Fruit fly (Drosophila melanogaster) whole organism, embryonic: Measurements from ENCODE around the gene Gip.

Source experiments
- Atf3 ChIP-seq: fragments of 200-800 bp; sonication (Bioruptor generic); optimal IDR thresholded peaks from 3 replicates; lab custom pipeline; 2016; ENCODE audit warnings: missing biosample characterization, missing genetic modification characterization
- CG10431 ChIP-seq: fragments of 200-800 bp; sonication (Bioruptor generic); optimal IDR thresholded peaks from 3 replicates; lab custom pipeline; 2018; ENCODE audit warnings: missing biosample characterization, mild to moderate bottlenecking, missing genetic modification characterization
- CG10543 ChIP-seq: fragments of 200-800 bp; sonication (Bioruptor generic); optimal IDR thresholded peaks from 3 replicates; lab custom pipeline; 2017; ENCODE audit warnings: missing biosample characterization, mild to moderate bottlenecking, missing genetic modification characterization, moderate library complexity
- CG10959 ChIP-seq: fragments of 200-800 bp; sonication (Bioruptor generic); IDR thresholded peaks from 2 replicates; pipeline ENCODE4 v1.3.6; 2022; ENCODE audit warnings: missing biosample characterization, missing genetic modification characterization
- CG11504 ChIP-seq: fragments of 200-800 bp; sonication (Bioruptor generic); optimal IDR thresholded peaks from 3 replicates; lab custom pipeline; 2019; ENCODE audit warnings: missing biosample characterization, mild to moderate bottlenecking, missing genetic modification characterization, moderate library complexity
- CG11560 ChIP-seq: fragments of 200-800 bp; sonication (Bioruptor generic); IDR thresholded peaks from 3 replicates; pipeline ENCODE4 v1.3.6; 2022; ENCODE audit warnings: missing biosample characterization, missing genetic modification characterization
- CG12391 ChIP-seq: fragments of 200-800 bp; sonication (Bioruptor generic); optimal IDR thresholded peaks from 3 replicates; lab custom pipeline; 2018; ENCODE audit warnings: missing biosample characterization, mild to moderate bottlenecking, missing genetic modification characterization, moderate library complexity
- CG13296 ChIP-seq: fragments of 200-800 bp; sonication (Bioruptor generic); optimal IDR thresholded peaks from 3 replicates; lab custom pipeline; 2018; ENCODE audit warnings: missing biosample characterization, mild to moderate bottlenecking, missing genetic modification characterization
- CG13775 ChIP-seq: fragments of 200-800 bp; sonication (Bioruptor generic); optimal IDR thresholded peaks from 3 replicates; lab custom pipeline; 2017; ENCODE audit warnings: missing biosample characterization, mild to moderate bottlenecking, missing genetic modification characterization
- CG14441 ChIP-seq: fragments of 200-800 bp; sonication (Bioruptor generic); IDR thresholded peaks from 2 replicates; pipeline ENCODE4 v1.3.6; 2022; ENCODE audit warnings: missing biosample characterization, missing genetic modification characterization
- CG17385 ChIP-seq: fragments of 200-800 bp; sonication (Bioruptor generic); optimal IDR thresholded peaks from 3 replicates; lab custom pipeline; 2018; ENCODE audit warnings: missing biosample characterization, mild to moderate bottlenecking, missing genetic modification characterization
- CG2129 ChIP-seq: fragments of 200-800 bp; sonication (Bioruptor generic); IDR thresholded peaks from 2 replicates; pipeline ENCODE4 v1.3.6; 2022; ENCODE audit warnings: missing biosample characterization, missing genetic modification characterization; ENCODE audit not compliant: partially characterized antibody
- CG2889 ChIP-seq: fragments of 200-800 bp; sonication (Bioruptor generic); IDR thresholded peaks from 3 replicates; pipeline ENCODE4 v1.3.6; 2022; ENCODE audit warnings: missing biosample characterization, missing genetic modification characterization
- CG3847 ChIP-seq: fragments of 200-800 bp; sonication (Bioruptor generic); IDR thresholded peaks from 2 replicates; pipeline ENCODE4 v1.3.6; 2022; ENCODE audit warnings: missing biosample characterization, missing genetic modification characterization
- CG5953 ChIP-seq: fragments of 200-800 bp; sonication (Bioruptor generic); IDR thresholded peaks from 2 replicates; pipeline ENCODE4 v1.3.6; 2022; ENCODE audit warnings: missing biosample characterization, missing genetic modification characterization
- CG9437 ChIP-seq: fragments of 200-800 bp; sonication (Bioruptor generic); optimal IDR thresholded peaks from 2 replicates; lab custom pipeline; 2018; ENCODE audit warnings: missing biosample characterization, mild to moderate bottlenecking, missing genetic modification characterization
- CG9727 ChIP-seq: fragments of 200-800 bp; sonication (Bioruptor generic); optimal IDR thresholded peaks from 3 replicates; lab custom pipeline; 2017; ENCODE audit warnings: missing biosample characterization, mild to moderate bottlenecking, missing genetic modification characterization
- D ChIP-seq, 2 experiments: fragments of 200-800 bp in 1 of 2; fragments of >200 bp in 1 of 2; sonication (Bioruptor generic) in 1 of 2; optimal IDR thresholded peaks; 2 replicates in 1 of 2; 3 replicates in 1 of 2; lab custom pipeline; 2017; ENCODE audit warnings: mild to moderate bottlenecking in 1 of 2, missing biosample characterization in 1 of 2, missing genetic modification characterization in 1 of 2, missing genetic modification reagents in 1 of 2
- D19A ChIP-seq: fragments of 200-800 bp; optimal IDR thresholded peaks from 3 replicates; lab custom pipeline; 2019; ENCODE audit warnings: missing biosample characterization, mild to moderate bottlenecking, missing genetic modification characterization, moderate library complexity
- Lhr ChIP-seq: fragments of 200-800 bp; sonication (Bioruptor generic); optimal IDR thresholded peaks from 3 replicates; lab custom pipeline; 2017; ENCODE audit warnings: mild to moderate bottlenecking, missing biosample characterization, missing genetic modification reagents, missing genetic modification characterization
- MESR4 ChIP-seq: fragments of 200-800 bp; sonication (Bioruptor generic); optimal IDR thresholded peaks from 2 replicates; lab custom pipeline; 2018; ENCODE audit warnings: missing biosample characterization, mild to moderate bottlenecking, missing genetic modification characterization, moderate library complexity
- Meics ChIP-seq: fragments of 200-800 bp; sonication (Bioruptor generic); optimal IDR thresholded peaks from 2 replicates; lab custom pipeline; 2017; ENCODE audit warnings: missing biosample characterization, mild to moderate bottlenecking, missing genetic modification characterization
- NfI ChIP-seq: fragments of 200-800 bp; sonication (Bioruptor generic); optimal IDR thresholded peaks from 3 replicates; lab custom pipeline; 2018; ENCODE audit warnings: missing biosample characterization, mild to moderate bottlenecking, missing genetic modification characterization, moderate library complexity
- Oli ChIP-seq: fragments of 200-800 bp; sonication (Bioruptor generic); optimal IDR thresholded peaks from 2 replicates; lab custom pipeline; 2018; ENCODE audit warnings: missing biosample characterization, mild to moderate bottlenecking, missing genetic modification characterization, moderate library complexity
- Six4 ChIP-seq: fragments of 200-800 bp; sonication (Bioruptor generic); optimal IDR thresholded peaks from 2 replicates; lab custom pipeline; 2016; ENCODE audit warnings: missing biosample characterization, missing genetic modification characterization
- Sry-β ChIP-seq: fragments of 200-800 bp; sonication (Bioruptor generic); optimal IDR thresholded peaks from 2 replicates; lab custom pipeline; 2018; ENCODE audit warnings: missing biosample characterization, mild to moderate bottlenecking, missing genetic modification characterization, moderate library complexity
- Stat92E ChIP-seq, 3 experiments: fragments of >200 bp in 2 of 3; fragments of 200-800 bp in 1 of 3; sonication (Bioruptor generic) in 1 of 3; optimal IDR thresholded peaks; 2 replicates each; lab custom pipeline; 2017 to 2019; ENCODE audit warnings: missing biosample characterization in 3 of 3, missing genetic modification characterization in 3 of 3, mild to moderate bottlenecking in 1 of 3, moderate library complexity in 1 of 3
- TFAM ChIP-seq: fragments of 200-800 bp; sonication (Bioruptor generic); optimal IDR thresholded peaks from 2 replicates; lab custom pipeline; 2017; ENCODE audit warnings: missing biosample characterization, missing genetic modification characterization, inconsistent platforms
- ap ChIP-seq: fragments of 200-800 bp; sonication (Bioruptor generic); IDR thresholded peaks from 2 replicates; pipeline ENCODE4 v1.3.6; 2022; ENCODE audit warnings: missing biosample characterization, missing genetic modification characterization
- br ChIP-seq: fragments of >200 bp; optimal IDR thresholded peaks from 2 replicates; lab custom pipeline; 2017
- chn ChIP-seq: fragments of 200-800 bp; sonication (Bioruptor generic); optimal IDR thresholded peaks from 2 replicates; lab custom pipeline; 2016; ENCODE audit warnings: missing biosample characterization, missing genetic modification characterization
- cwo ChIP-seq: fragments of 200-800 bp; sonication (Bioruptor generic); optimal IDR thresholded peaks from 3 replicates; lab custom pipeline; 2017; ENCODE audit warnings: missing biosample characterization, missing genetic modification characterization, mild to moderate bottlenecking, moderate library complexity, missing genetic modification reagents
- danr ChIP-seq: fragments of 200-800 bp; sonication (Bioruptor generic); IDR thresholded peaks from 2 replicates; pipeline ENCODE4 v1.3.6; 2022; ENCODE audit warnings: missing biosample characterization, missing genetic modification characterization
- dm ChIP-seq: fragments of 200-800 bp; sonication (Bioruptor generic); optimal IDR thresholded peaks from 3 replicates; lab custom pipeline; 2016; ENCODE audit warnings: missing biosample characterization, missing genetic modification characterization
- grn ChIP-seq: fragments of 200-800 bp; sonication (Bioruptor generic); optimal IDR thresholded peaks from 3 replicates; lab custom pipeline; 2017; ENCODE audit warnings: missing biosample characterization, missing genetic modification characterization
- h ChIP-seq: fragments of >200 bp; optimal IDR thresholded peaks from 2 replicates; lab custom pipeline; 2017
- hbn ChIP-seq: fragments of 200-800 bp; sonication (Bioruptor generic); IDR thresholded peaks from 2 replicates; pipeline ENCODE4 v1.3.6; 2022; ENCODE audit warnings: missing biosample characterization, missing genetic modification characterization; ENCODE audit not compliant: partially characterized antibody
- jumu ChIP-seq: fragments of 200-800 bp; sonication (Bioruptor generic); optimal IDR thresholded peaks from 3 replicates; lab custom pipeline; 2016; ENCODE audit warnings: missing biosample characterization, missing genetic modification characterization
- mam ChIP-seq: fragments of 200-800 bp; sonication (Bioruptor generic); optimal IDR thresholded peaks from 3 replicates; lab custom pipeline; 2016; ENCODE audit warnings: missing biosample characterization, missing genetic modification characterization
- pfk ChIP-seq: fragments of 200-800 bp; sonication (Bioruptor generic); optimal IDR thresholded peaks from 2 replicates; lab custom pipeline; 2018; ENCODE audit warnings: missing biosample characterization, mild to moderate bottlenecking, missing genetic modification characterization, moderate library complexity
- prd ChIP-seq, 3 experiments: fragments of >200 bp in 2 of 3; fragments of 200-800 bp in 1 of 3; sonication (Bioruptor generic) in 1 of 3; optimal IDR thresholded peaks in 2 of 3; IDR thresholded peaks in 1 of 3; 2 replicates in 2 of 3; 3 replicates in 1 of 3; pipeline versions ENCODE4 v1.3.6 to Lab custom; 2017 to 2022; ENCODE audit warnings: missing biosample characterization in 1 of 3, missing genetic modification characterization in 1 of 3
- pum ChIP-seq: fragments of 200-800 bp; sonication (Bioruptor generic); optimal IDR thresholded peaks from 2 replicates; lab custom pipeline; 2016; ENCODE audit warnings: missing biosample characterization, missing genetic modification characterization
- pzg ChIP-seq: fragments of 200-800 bp; sonication (Bioruptor generic); optimal IDR thresholded peaks from 3 replicates; lab custom pipeline; 2018; ENCODE audit warnings: missing biosample characterization, mild to moderate bottlenecking, missing genetic modification characterization, moderate library complexity
- ranshi ChIP-seq: fragments of 200-800 bp; sonication (Bioruptor generic); IDR thresholded peaks from 2 replicates; pipeline ENCODE4 v1.3.6; 2022; ENCODE audit warnings: missing biosample characterization, missing genetic modification characterization
- ro ChIP-seq: fragments of 200-800 bp; sonication (Bioruptor generic); IDR thresholded peaks from 2 replicates; pipeline ENCODE4 v1.3.6; 2022; ENCODE audit warnings: missing biosample characterization, missing genetic modification characterization
- tin ChIP-seq: fragments of 200-800 bp; sonication (Bioruptor generic); optimal IDR thresholded peaks from 3 replicates; lab custom pipeline; 2016; ENCODE audit warnings: missing biosample characterization, missing genetic modification characterization
- tll ChIP-seq, 2 experiments: fragments of 200-800 bp in 1 of 2; fragments of >200 bp in 1 of 2; sonication (Bioruptor generic) in 1 of 2; optimal IDR thresholded peaks; 2 replicates each; lab custom pipeline; 2017 to 2019; ENCODE audit warnings: missing biosample characterization in 2 of 2, missing genetic modification characterization in 2 of 2, mild to moderate bottlenecking in 1 of 2, moderate library complexity in 1 of 2
- usp ChIP-seq: fragments of >200 bp; optimal IDR thresholded peaks from 2 replicates; lab custom pipeline; 2017; ENCODE audit warnings: missing biosample characterization, missing genetic modification characterization

The Gip gene

DNA sequence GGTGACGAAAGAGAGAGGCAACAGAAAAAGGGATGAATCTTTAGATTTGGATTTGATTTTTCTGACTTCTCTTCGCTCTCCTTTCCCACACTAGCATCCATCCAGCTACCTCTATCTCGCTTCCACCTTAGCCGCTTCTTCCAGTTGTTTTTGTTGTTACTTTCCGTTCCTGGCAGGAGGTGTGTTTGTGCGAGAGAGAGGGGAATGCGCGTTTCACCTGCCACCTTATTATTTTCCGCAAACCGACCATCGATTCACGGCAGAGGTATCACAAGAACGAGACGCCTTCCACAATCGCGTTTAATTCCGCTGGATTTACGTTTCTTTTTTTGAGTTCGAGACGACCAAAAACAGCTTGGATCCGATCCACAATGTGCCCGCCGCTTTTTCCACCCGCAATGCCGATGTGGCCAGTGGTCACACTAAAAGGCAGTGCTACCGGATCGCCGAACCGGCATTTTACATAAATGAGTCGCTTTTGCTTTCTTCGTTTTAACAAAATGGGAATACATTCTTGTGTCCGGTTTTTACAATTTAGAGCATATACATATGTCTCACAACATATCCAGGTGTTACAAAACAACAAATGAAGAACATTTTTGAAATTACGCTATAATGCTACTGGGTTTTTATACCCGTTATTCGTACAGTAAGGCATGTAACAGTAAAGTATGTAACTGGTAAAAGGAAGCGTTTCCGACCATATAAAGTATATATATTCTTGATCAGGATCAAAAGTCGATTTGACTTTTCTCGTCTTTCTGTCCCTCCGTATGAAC lies 3.9 kb downstream of the Gip start, which contains the start of gene alpha-Man-Ia (continued):
- TF ChIP-seq CG2129 (GFP tag; lab: Robert Waterston, UW): no peak
- no peak for TF ChIP-seq CG13296 (GFP tag; lab: Kevin White, UChicago)
- TF ChIP-seq tin: peak; percentile 11
- peak; percentile 37 for TF ChIP-seq CG10543 (GFP tag; lab: Kevin White, UChicago)
- peak; percentile 2 for TF ChIP-seq CG9437 (GFP tag; lab: Kevin White, UChicago)
- peak in 1 of 2 experiments; percentile 61 for TF ChIP-seq tll (GFP tag; optimal IDR thresholded peaks at IDR 0.05; lab: Kevin White, UChicago)
- TF ChIP-seq usp: no peak
- peak; percentile 41 for TF ChIP-seq chn (GFP tag; lab: Kevin White, UChicago)
- no peak; the same call in 2 of the 3 replicates for TF ChIP-seq CG11560 (tag; lab: Robert Waterston, UW)
- peak; percentile 27 for TF ChIP-seq Meics
- peak; percentile 74 for TF ChIP-seq pzg
- no peak for TF ChIP-seq CG2889
- no peak for TF ChIP-seq ro (GFP tag; lab: Robert Waterston, UW)
- TF ChIP-seq pum (GFP tag; lab: Kevin White, UChicago): peak; percentile 22
- TF ChIP-seq CG14441 (GFP tag; lab: Robert Waterston, UW): no peak
- peak; percentile 42 for TF ChIP-seq NfI (GFP tag; lab: Kevin White, UChicago)
- no peak for TF ChIP-seq br (lab: Kevin White, UChicago)
- no peak for TF ChIP-seq danr
- TF ChIP-seq ranshi (GFP tag; lab: Robert Waterston, UW): 0 out of 2 replicates have a peak, but pooled peaks have one; percentile 25
- TF ChIP-seq Oli: peak; percentile 7
- TF ChIP-seq CG10431 (GFP tag; lab: Kevin White, UChicago): no peak
- no peak for TF ChIP-seq grn (GFP tag; lab: Kevin White, UChicago)
- peak; percentile 37 for TF ChIP-seq Lhr
- no peak for TF ChIP-seq Stat92E (GFP tag; optimal IDR thresholded peaks at IDR 0.05; lab: Kevin White, UChicago)
- peak; percentile 26 for TF ChIP-seq jumu (GFP tag; lab: Kevin White, UChicago)
- peak; percentile 42 for TF ChIP-seq mam
- no peak for TF ChIP-seq Sry-β (GFP tag; lab: Kevin White, UChicago)
- no peak for TF ChIP-seq cwo
- TF ChIP-seq MESR4 (GFP tag; lab: Kevin White, UChicago): peak; percentile 51
- TF ChIP-seq CG10959 (GFP tag; lab: Robert Waterston, UW): no peak
- TF ChIP-seq hbn (GFP tag; lab: Robert Waterston, UW): 0 out of 2 replicates have a peak, but pooled peaks have one; percentile 10
- TF ChIP-seq CG5953 (GFP tag; lab: Robert Waterston, UW): no peak
- no peak for TF ChIP-seq CG9727 (GFP tag; lab: Kevin White, UChicago)
- TF ChIP-seq CG11504: peak; percentile 20
- no peak for TF ChIP-seq TFAM
- no peak for TF ChIP-seq prd (optimal IDR thresholded peaks at IDR 0.05; lab: Kevin White, UChicago)
- no peak for TF ChIP-seq prd (GFP tag; IDR thresholded peaks at IDR 0.05; lab: Robert Waterston, UW)
- no peak for TF ChIP-seq CG17385 (GFP tag; lab: Kevin White, UChicago)
- TF ChIP-seq D (optimal IDR thresholded peaks at IDR 0.05; lab: Kevin White, UChicago): no peak
- no peak for TF ChIP-seq D (GFP tag; optimal IDR thresholded peaks at IDR 0.05; lab: Kevin White, UChicago)
- TF ChIP-seq CG13775 (GFP tag; lab: Kevin White, UChicago): peak; percentile 38
- TF ChIP-seq D19A (tag; lab: Kevin White, UChicago): no peak
- peak; percentile 8 for TF ChIP-seq Atf3 (GFP tag; lab: Kevin White, UChicago)
- peak; percentile 5 for TF ChIP-seq Six4
- no peak for TF ChIP-seq pfk (GFP tag; lab: Kevin White, UChicago)
- TF ChIP-seq dm (GFP tag; lab: Kevin White, UChicago): peak; percentile 43
- peak; percentile 65 for TF ChIP-seq CG3847
- TF ChIP-seq ap (GFP tag; lab: Robert Waterston, UW): no peak
- TF ChIP-seq CG12391 (tag; lab: Kevin White, UChicago): peak; percentile 34
- no peak for TF ChIP-seq h (lab: Kevin White, UChicago)
